Worm (Caenorhabditis elegans): ENCODE data around the gene nspf-1.
"Not testable (repeated sequence)": the region's sequence is repeated elsewhere in the genome, so short reads cannot be mapped to it uniquely, and the experiment has no call there.

nspf-1 gene

DNA sequence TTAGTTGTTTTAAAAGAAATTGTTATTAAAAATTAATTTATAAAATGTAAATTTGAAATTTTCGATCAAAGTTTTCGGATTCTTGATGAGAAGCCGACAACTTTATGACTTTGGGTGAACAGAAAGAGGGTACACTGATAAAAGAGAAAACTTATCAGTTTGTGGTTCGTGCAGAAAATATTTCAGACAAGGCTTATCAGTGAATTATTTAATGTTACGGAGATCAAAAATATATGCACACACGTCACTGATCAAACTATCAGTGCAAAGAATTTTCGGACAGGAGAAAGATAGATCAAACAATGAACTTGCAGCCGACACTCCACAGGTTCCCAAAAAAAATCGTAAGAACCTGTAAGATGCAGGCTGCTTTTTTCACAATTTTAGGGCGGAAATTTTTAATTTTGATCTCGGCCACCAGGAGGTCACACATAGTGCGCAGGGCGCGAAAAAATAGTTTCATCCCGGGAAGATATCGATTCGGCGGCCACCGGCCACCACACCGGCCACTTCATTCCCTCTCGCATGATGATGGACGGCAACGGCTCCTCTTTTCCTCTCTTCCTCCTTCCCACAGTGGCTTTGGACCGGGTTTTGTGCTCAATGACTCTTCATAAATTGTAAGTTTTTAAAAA lies 9.8 kb upstream of the nspf-1 start, which contains the start of gene F22E5.17 (continued):
- TF ChIP-seq madf-6 (GFP tag; IDR thresholded peaks at IDR 0.05), result peak; percentile 74
- TF ChIP-seq ekl-4 (GFP tag; IDR thresholded peaks at IDR 0.05), result 0 out of 2 replicates have a peak, but pooled peaks have one; percentile 10

DNA sequence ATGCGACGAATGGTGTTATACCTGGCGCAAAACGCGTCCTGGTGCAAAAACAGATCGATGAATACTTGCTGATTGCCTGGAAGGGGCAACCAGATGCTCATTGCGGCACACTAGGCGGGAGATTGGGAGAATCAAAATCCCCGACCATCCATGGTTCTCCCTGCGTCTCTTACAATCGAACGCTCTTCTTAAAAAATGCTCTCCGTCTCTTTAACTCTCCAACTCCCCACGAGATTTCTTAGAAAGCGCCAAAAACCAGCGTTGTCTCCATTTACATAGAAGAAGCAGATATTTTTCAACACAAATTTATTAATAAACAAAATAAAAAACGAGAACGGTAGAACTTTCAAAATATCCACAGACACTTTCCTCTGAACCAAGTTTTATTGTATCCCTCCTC lies 6.3 kb upstream of the nspf-1 start, which contains the start of gene F34D6.1:
F34D6.1 (minus strand) TSS at position 101 of the 400 bp plus-strand sequence.
- TF ChIP-seq nhr-120 (GFP tag; IDR thresholded peaks at IDR 0.05) (no peak), mel-28 (tag; optimal IDR thresholded peaks at IDR 0.05; ENCODE audit: borderline replicate concordance) (no peak), F39B2.1 (GFP tag; IDR thresholded peaks at IDR 0.05) (no peak), ztf-26 (tag; optimal IDR thresholded peaks at IDR 0.05) (no peak), lin-35 (GFP tag; optimal IDR thresholded peaks at IDR 0.05) (no peak), nhr-27 (tag; optimal IDR thresholded peaks at IDR 0.05) (no peak), ztf-28 (GFP tag; IDR thresholded peaks at IDR 0.05) (no peak), nfya-2 (GFP tag; IDR thresholded peaks at IDR 0.05) (no peak)

DNA sequence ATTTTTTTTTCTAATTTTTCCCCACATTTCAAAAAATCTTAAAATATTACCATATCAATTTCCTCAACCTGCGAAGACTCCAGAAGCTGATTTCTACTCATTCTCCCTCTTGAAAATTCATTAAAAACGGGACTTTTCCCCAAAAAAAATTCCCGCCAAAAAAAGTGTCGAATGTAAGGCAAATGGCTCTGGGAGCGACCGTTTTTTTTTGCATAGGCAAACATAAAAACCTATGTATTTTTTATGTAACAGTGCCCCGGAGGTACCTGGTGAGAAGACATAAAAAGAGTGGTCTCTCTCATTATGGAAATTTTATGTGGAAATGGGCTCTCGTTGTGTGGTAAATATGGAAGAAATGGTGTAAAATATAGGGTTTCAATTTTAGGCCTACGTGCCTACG lies 3.2 kb upstream of the nspf-1 start, which contains the start of gene ceh-87:
ceh-87 (minus strand) TSS at position 101 of the 400 bp plus-strand sequence.
- no peak for TF ChIP-seq pbrm-1 (GFP tag; IDR thresholded peaks at IDR 0.05)

DNA sequence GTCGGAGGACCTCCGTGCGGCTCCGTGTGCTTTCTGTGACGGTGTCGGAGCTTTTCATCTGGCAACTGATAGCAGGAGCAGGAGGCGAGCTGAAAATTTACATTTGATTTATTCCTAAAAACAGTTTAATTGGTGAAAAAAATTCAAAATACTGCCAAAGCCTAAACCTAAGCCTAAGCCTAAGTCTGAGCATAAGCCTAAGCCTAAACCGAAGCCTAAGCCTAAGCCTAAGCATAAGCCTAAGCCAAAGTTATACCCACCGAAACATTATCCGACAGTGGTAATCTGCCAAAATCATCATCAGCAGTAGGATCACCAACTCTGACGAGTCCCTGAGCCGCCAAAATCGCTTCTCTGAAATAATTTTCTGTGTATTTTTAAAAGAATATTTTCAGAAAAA lies 2.6 kb upstream of the nspf-1 start:
- no peak for TF ChIP-seq ceh-79 (tag; optimal IDR thresholded peaks at IDR 0.05)
- TF ChIP-seq nfyb-1 (GFP tag; IDR thresholded peaks at IDR 0.05), result no peak
- TF ChIP-seq T26A5.8 (tag; optimal IDR thresholded peaks at IDR 0.05), result no peak
- TF ChIP-seq sea-2 (GFP tag; IDR thresholded peaks at IDR 0.05), result no peak
- no peak for TF ChIP-seq hrde-1 (tag; optimal IDR thresholded peaks at IDR 0.05; ENCODE audit: borderline replicate concordance)
- no peak for TF ChIP-seq sdz-38 (tag; optimal IDR thresholded peaks at IDR 0.05)
- no peak for TF ChIP-seq snpc-1.3 (tag; optimal IDR thresholded peaks at IDR 0.05; ENCODE audit: insufficient read depth)
- TF ChIP-seq dpff-1 (tag; optimal IDR thresholded peaks at IDR 0.05), result no peak

DNA sequence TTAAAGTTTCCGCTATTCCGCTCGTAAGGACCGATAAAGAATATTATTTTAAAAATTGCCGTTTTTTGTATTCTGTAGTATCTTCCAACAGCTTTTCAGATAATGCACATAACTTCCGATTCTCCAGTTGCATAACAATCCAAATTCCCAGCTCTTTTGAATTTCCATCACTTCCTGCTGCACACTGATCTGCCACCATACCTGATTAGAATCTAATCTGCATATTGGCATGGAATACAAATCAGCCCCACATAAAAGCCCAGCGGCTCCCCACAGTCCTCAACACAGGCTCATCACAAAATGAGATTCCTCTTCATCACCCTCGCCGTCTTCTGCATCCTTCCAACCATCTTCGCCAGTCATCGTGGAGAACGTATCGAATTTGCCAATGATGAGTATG lies 1.2 kb downstream of the nspf-1 start, which contains the start of gene nspf-2:
nspf-2 (plus strand) TSS at position 301 of the 400 bp plus-strand sequence.
- TF ChIP-seq snpc-1.1 (tag; optimal IDR thresholded peaks at IDR 0.05; ENCODE audit: insufficient read depth); madf-6 (GFP tag; IDR thresholded peaks at IDR 0.05); dpff-1 (tag; optimal IDR thresholded peaks at IDR 0.05): not testable (repeated sequence)

DNA sequence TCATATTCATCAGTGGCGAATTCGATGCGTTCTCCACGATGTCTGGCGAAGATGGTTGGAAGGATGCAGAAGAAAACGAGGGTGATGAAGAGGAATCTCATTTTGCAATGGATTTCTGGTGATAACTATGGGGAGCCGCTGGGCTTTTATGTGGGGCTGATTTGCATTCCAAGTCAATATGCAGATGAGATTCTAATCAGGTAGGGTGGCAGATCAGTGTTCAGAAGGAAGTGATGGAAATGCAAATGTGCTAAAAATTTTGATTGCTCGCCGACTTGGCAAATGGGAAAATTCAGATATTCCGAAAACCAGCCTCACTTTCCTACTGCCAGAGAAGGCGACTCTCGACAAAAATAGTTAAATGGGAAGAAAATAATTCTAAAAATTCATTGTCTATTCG lies 2.7 kb downstream of the nspf-1 start, which contains the start of gene nspf-3:
nspf-3 (minus strand) TSS at position 101 of the 400 bp plus-strand sequence.
- TF ChIP-seq Y95B8A.8 (GFP tag; IDR thresholded peaks at IDR 0.05) (no peak), lsy-27 (tag; optimal IDR thresholded peaks at IDR 0.05; ENCODE audit: borderline replicate concordance, insufficient read depth) (no peak), tlf-1 (GFP tag; optimal IDR thresholded peaks at IDR 0.05) (no peak), nfya-1 (tag; optimal IDR thresholded peaks at IDR 0.05; ENCODE audit: borderline replicate concordance, insufficient read depth) (no peak)

DNA sequence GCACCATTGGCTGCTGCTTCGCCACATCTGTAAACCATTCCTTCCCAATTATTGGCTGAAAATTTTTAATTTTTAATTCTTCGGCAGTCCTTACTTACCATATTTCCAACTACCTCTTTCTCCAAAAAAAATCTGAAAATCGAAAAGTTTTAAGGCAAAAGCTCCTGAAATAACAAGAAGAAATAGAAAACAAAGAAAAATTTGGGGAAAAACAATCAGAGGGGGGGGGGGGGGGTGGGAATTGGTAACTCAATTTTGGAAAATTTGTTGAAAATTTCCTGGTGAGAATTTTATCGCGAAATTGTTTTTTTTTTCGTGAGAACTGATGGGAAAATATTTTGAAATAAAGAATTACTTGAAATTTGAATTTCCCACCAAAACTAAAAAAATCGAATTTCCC lies 5.1 kb downstream of the nspf-1 start, which contains the start of gene set-11:
set-11 (minus strand) TSS at position 101 of the 400 bp plus-strand sequence.
- TF ChIP-seq lin-40 (tag; optimal IDR thresholded peaks at IDR 0.05), result no peak
- no peak for TF ChIP-seq F23B12.7 (tag; optimal IDR thresholded peaks at IDR 0.05; ENCODE audit: insufficient read depth)
- no peak for TF ChIP-seq aptf-2 (GFP tag; conservative IDR thresholded peaks at IDR 0.05)

Measured in whole organism, young adult.